Worm (Caenorhabditis elegans): Measurements from ENCODE around the gene attf-2.

Gene attf-2

DNA sequence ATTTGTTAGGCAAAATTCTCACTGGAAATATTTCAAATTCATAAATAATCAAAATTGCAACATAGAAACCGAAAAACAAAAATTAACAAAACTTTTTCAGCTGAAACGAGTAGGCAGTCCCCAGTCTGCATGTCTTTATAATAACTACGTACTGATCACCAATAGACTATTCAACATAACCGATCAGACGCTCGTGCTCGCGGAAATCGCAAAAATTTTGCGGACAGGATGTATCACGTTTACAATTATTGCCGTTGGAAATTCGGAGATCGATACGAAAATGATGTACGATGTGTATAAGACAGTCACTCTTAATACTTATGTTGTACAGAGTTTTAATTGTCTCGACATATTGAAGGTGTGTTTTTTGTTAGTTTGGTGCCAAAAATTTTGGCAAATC, 5.4 kb upstream of the attf-2 start:
- TF ChIP-seq tra-4 (tag; optimal IDR thresholded peaks at IDR 0.05), result no peak
- no peak for TF ChIP-seq pes-1 (GFP tag; IDR thresholded peaks at IDR 0.05)
- TF ChIP-seq sea-1 (GFP tag; conservative IDR thresholded peaks at IDR 0.05), result no peak
- TF ChIP-seq ets-7 (tag; optimal IDR thresholded peaks at IDR 0.05), result no peak
- TF ChIP-seq tbx-11 (GFP tag; IDR thresholded peaks at IDR 0.05), result no peak
- TF ChIP-seq flt-1 (GFP tag; IDR thresholded peaks at IDR 0.05), result no peak
- no peak for TF ChIP-seq aly-1 (tag; optimal IDR thresholded peaks at IDR 0.05)
- no peak for TF ChIP-seq F13C5.2 (tag; optimal IDR thresholded peaks at IDR 0.05)
- TF ChIP-seq hmbx-1 (tag; optimal IDR thresholded peaks at IDR 0.05), result no peak
- TF ChIP-seq hnd-1 (tag; optimal IDR thresholded peaks at IDR 0.05), result no peak
- TF ChIP-seq hmg-4 (GFP tag; optimal IDR thresholded peaks at IDR 0.05), result no peak
- no peak for TF ChIP-seq tbx-37 (GFP tag; conservative IDR thresholded peaks at IDR 0.05)
- no peak for TF ChIP-seq ceh-36 (tag; optimal IDR thresholded peaks at IDR 0.05)
- no peak for TF ChIP-seq ama-1 (optimal IDR thresholded peaks at IDR 0.05)
- TF ChIP-seq B0310.2 (tag; optimal IDR thresholded peaks at IDR 0.05), result no peak
- no peak for TF ChIP-seq scrt-1 (GFP tag; IDR thresholded peaks at IDR 0.05)
- no peak for TF ChIP-seq ceh-13 (GFP tag; optimal IDR thresholded peaks at IDR 0.05)

DNA sequence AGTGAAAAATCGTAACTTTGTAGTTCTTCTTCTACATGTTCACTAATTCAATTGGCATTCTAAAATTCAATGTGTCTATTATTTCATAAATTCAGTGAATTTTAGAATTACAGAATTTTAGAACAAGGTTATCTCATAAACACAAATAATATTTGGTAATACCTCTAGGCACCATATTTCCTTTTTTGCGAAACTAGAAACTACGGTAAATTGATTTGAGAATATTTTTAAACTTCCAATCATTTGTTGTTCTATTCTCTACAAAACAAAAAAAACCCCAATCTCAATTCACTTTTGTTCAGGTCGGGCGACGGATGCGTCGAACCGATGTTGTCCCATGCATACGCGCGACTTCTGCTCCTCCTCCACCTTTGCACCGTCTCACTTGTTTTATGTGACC, 4.0 kb upstream of the attf-2 start, which contains the start of gene F09G2.1:
Gene F09G2.1 (plus strand): TSS at position 301 of the 400 bp plus-strand sequence.
- TF ChIP-seq hmg-4 (GFP tag; optimal IDR thresholded peaks at IDR 0.05) (no peak), F13C5.2 (tag; optimal IDR thresholded peaks at IDR 0.05) (no peak), ama-1 (optimal IDR thresholded peaks at IDR 0.05) (no peak), B0310.2 (tag; optimal IDR thresholded peaks at IDR 0.05) (no peak), tbx-37 (GFP tag; conservative IDR thresholded peaks at IDR 0.05) (no peak)

DNA sequence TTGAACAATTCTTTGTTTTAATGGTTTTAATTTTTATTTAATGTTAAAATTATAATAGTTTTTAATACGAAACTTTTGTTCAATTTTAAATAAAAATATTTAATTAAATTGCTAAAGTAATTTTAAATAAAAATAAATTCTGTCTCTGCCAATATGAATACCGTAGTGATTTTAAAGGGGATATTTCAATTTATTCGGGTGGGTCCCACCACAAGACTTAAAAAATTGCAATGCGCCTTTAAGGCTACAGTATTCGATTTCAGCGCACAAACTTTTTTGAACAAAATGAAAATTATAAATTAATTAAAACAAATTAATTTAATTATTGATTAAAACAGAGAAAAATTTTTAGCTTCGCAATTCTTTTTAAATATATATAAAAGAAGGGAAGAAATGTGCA, 3.1 kb upstream of the attf-2 start:
- TF ChIP-seq ama-1 (optimal IDR thresholded peaks at IDR 0.05) (no peak), flt-1 (GFP tag; IDR thresholded peaks at IDR 0.05) (no peak), tbx-11 (GFP tag; IDR thresholded peaks at IDR 0.05) (no peak), aly-1 (tag; optimal IDR thresholded peaks at IDR 0.05) (no peak), hmg-4 (GFP tag; optimal IDR thresholded peaks at IDR 0.05) (no peak), hmbx-1 (tag; optimal IDR thresholded peaks at IDR 0.05) (no peak), pes-1 (GFP tag; IDR thresholded peaks at IDR 0.05) (no peak), hnd-1 (tag; optimal IDR thresholded peaks at IDR 0.05) (no peak), ceh-13 (GFP tag; optimal IDR thresholded peaks at IDR 0.05) (no peak), ceh-36 (tag; optimal IDR thresholded peaks at IDR 0.05) (no peak), tra-4 (tag; optimal IDR thresholded peaks at IDR 0.05) (no peak), ets-7 (tag; optimal IDR thresholded peaks at IDR 0.05) (no peak), sea-1 (GFP tag; conservative IDR thresholded peaks at IDR 0.05) (no peak), F13C5.2 (tag; optimal IDR thresholded peaks at IDR 0.05) (no peak), tbx-37 (GFP tag; conservative IDR thresholded peaks at IDR 0.05) (no peak), B0310.2 (tag; optimal IDR thresholded peaks at IDR 0.05) (no peak)

DNA sequence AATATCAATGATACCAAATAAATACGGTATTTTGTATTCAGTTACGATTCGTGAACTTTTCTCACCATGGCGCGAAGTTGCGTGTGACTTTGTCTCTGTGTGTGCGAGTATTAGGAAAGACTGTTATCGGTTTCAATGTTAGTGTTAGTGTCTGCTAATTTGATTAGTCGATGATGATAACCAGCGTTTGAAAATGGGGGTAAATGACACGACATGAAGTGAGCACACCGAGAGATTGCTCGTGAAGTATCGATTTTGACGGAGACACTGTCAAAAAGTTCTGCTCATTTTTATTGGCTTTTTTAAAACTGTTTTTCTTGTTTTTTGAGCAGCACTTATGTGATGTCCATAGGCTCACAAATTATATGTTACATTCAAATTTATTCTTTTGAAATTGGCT, 2.5 kb upstream of the attf-2 start:
- TF ChIP-seq sea-1 (GFP tag; conservative IDR thresholded peaks at IDR 0.05) (no peak), pes-1 (GFP tag; IDR thresholded peaks at IDR 0.05) (no peak), ama-1 (optimal IDR thresholded peaks at IDR 0.05) (peak; percentile 21), aly-1 (tag; optimal IDR thresholded peaks at IDR 0.05) (no peak)

DNA sequence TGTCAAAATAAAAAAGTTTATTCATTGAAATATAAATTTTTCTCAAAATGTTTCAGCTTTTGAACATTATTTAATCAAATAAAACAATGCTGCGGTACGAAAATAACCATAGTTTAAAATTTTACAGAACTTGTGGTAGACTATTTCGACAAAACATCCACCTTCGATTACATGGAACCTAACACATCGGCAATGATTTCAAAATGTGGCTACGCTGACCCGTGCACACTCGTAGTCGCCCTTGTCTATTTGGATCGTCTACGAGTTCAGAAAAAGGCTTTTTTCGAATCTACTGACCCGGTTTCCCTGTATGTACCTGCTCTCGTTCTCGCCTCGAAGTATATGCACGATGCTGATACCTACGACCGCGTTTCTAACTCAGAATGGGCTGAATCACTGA, 1.1 kb upstream of the attf-2 start:
- TF ChIP-seq B0310.2 (tag; optimal IDR thresholded peaks at IDR 0.05) (no peak), ceh-13 (GFP tag; optimal IDR thresholded peaks at IDR 0.05) (no peak), tra-4 (tag; optimal IDR thresholded peaks at IDR 0.05) (no peak), scrt-1 (GFP tag; IDR thresholded peaks at IDR 0.05) (no peak), ama-1 (optimal IDR thresholded peaks at IDR 0.05) (no peak), ets-7 (tag; optimal IDR thresholded peaks at IDR 0.05) (no peak), hmg-4 (GFP tag; optimal IDR thresholded peaks at IDR 0.05) (no peak), ceh-36 (tag; optimal IDR thresholded peaks at IDR 0.05) (no peak), hmbx-1 (tag; optimal IDR thresholded peaks at IDR 0.05) (no peak), hnd-1 (tag; optimal IDR thresholded peaks at IDR 0.05) (no peak), tbx-37 (GFP tag; conservative IDR thresholded peaks at IDR 0.05) (no peak), F13C5.2 (tag; optimal IDR thresholded peaks at IDR 0.05) (no peak), sea-1 (GFP tag; conservative IDR thresholded peaks at IDR 0.05) (no peak), tbx-11 (GFP tag; IDR thresholded peaks at IDR 0.05) (no peak), pes-1 (GFP tag; IDR thresholded peaks at IDR 0.05) (no peak), flt-1 (GFP tag; IDR thresholded peaks at IDR 0.05) (no peak)

DNA sequence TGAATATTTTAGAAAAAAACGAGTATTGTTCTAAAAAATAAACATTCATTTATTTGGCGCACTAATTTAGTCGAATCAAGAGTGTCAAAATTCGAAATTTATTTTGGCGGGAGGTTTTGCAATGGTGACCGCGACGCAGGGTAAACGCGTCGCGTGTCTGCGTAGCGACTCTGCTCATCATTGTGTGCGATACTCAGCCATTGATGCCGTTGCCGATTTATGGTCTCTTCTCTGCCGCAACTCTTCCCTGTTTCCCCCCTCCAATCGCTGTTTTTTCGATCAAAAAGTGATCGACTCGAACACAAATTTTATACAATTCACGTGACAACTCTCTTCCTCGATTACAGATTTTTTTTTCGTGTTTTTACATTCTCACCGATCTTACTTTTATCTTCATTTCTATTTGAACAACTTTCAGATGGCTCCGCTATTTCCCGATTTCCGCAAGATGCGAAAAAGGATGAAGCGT, 595 bp upstream of the attf-2 start, which contains the start of gene F09G2.2:
Gene F09G2.2 (plus strand): TSS at position 419 of the 469 bp plus-strand sequence.
- TF ChIP-seq ama-1 (optimal IDR thresholded peaks at IDR 0.05), result no peak
- no peak for TF ChIP-seq ceh-36 (tag; optimal IDR thresholded peaks at IDR 0.05)
- 0 out of 2 replicates have a peak, but pooled peaks have one; percentile 12 for TF ChIP-seq flt-1 (GFP tag; IDR thresholded peaks at IDR 0.05)
- peak; percentile 59 for TF ChIP-seq F13C5.2 (tag; optimal IDR thresholded peaks at IDR 0.05)
- no peak for TF ChIP-seq aly-1 (tag; optimal IDR thresholded peaks at IDR 0.05)
- no peak for TF ChIP-seq scrt-1 (GFP tag; IDR thresholded peaks at IDR 0.05)
- peak; percentile 19 for TF ChIP-seq hmg-4 (GFP tag; optimal IDR thresholded peaks at IDR 0.05)

- TF ChIP-seq sea-1 (GFP tag; conservative IDR thresholded peaks at IDR 0.05) (no peak), hmbx-1 (tag; optimal IDR thresholded peaks at IDR 0.05) (no peak), scrt-1 (GFP tag; IDR thresholded peaks at IDR 0.05) (no peak)
These were observed 1.1 kb downstream of the attf-2 start for ce11 chrV:7194818-7195217.

DNA sequence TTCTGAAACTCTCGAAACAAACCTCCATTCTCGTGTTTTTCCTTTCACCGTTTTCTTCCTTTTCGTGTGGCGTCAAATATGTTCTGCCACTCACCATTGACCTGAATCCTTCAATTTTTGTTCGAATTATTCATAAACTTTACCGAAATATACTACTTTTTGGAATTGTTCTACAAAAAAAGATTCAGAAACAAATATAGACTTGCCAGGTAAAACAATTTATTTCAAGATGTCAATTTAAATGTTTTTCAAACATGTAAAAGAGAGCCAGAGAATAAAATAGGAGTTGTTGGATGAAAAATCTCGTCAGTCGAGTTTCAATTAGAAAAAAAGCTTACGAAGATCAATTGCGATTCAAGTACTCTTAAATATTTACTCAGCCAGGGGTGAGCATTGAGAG, 2.4 kb downstream of the attf-2 start, which contains the start of gene F09G2.8:
Gene F09G2.8 (minus strand): TSS at position 101 of the 400 bp plus-strand sequence.
- no peak for TF ChIP-seq hmbx-1 (tag; optimal IDR thresholded peaks at IDR 0.05)
- no peak for TF ChIP-seq ama-1 (optimal IDR thresholded peaks at IDR 0.05)
- no peak for TF ChIP-seq tbx-11 (GFP tag; IDR thresholded peaks at IDR 0.05)
- TF ChIP-seq ets-7 (tag; optimal IDR thresholded peaks at IDR 0.05), result no peak
- TF ChIP-seq ceh-36 (tag; optimal IDR thresholded peaks at IDR 0.05), result no peak
- no peak for TF ChIP-seq scrt-1 (GFP tag; IDR thresholded peaks at IDR 0.05)
- no peak for TF ChIP-seq F13C5.2 (tag; optimal IDR thresholded peaks at IDR 0.05)
- TF ChIP-seq tra-4 (tag; optimal IDR thresholded peaks at IDR 0.05), result no peak
- no peak for TF ChIP-seq flt-1 (GFP tag; IDR thresholded peaks at IDR 0.05)
- TF ChIP-seq pes-1 (GFP tag; IDR thresholded peaks at IDR 0.05), result no peak
- no peak for TF ChIP-seq ceh-13 (GFP tag; optimal IDR thresholded peaks at IDR 0.05)
- no peak for TF ChIP-seq B0310.2 (tag; optimal IDR thresholded peaks at IDR 0.05)
- TF ChIP-seq hnd-1 (tag; optimal IDR thresholded peaks at IDR 0.05), result no peak
- TF ChIP-seq tbx-37 (GFP tag; conservative IDR thresholded peaks at IDR 0.05), result no peak
- TF ChIP-seq aly-1 (tag; optimal IDR thresholded peaks at IDR 0.05), result no peak
- TF ChIP-seq sea-1 (GFP tag; conservative IDR thresholded peaks at IDR 0.05), result no peak
- no peak for TF ChIP-seq hmg-4 (GFP tag; optimal IDR thresholded peaks at IDR 0.05)

Data from whole organism, early embryonic.